Worm (Caenorhabditis elegans) whole organism, L3 larva: ENCODE results near the gene mxl-2.

Experiments used
- ama-1 ChIP-seq: fragments of 150-350 bp; optimal IDR thresholded peaks from 2 replicates; lab custom pipeline; 2018
- ceh-82 ChIP-seq: fragments of 150-350 bp; optimal IDR thresholded peaks from 2 replicates; lab custom pipeline; 2014; ENCODE audit warnings: missing biosample characterization, missing genetic modification characterization
- ceh-9 ChIP-seq: sonication (generic microtip); optimal IDR thresholded peaks from 2 replicates; lab custom pipeline; 2018; ENCODE audit warnings: missing biosample characterization, missing genetic modification characterization
- eor-1 ChIP-seq, 2 experiments: fragments of 150-350 bp; optimal IDR thresholded peaks; 2 replicates each; lab custom pipeline; 2014 to 2018; ENCODE audit warnings: missing biosample characterization in 2 of 2, missing genetic modification characterization in 2 of 2
- fkh-10 ChIP-seq: sonication (generic microtip); optimal IDR thresholded peaks from 2 replicates; lab custom pipeline; 2017; ENCODE audit warnings: missing biosample characterization, missing genetic modification reagents, missing genetic modification characterization
- mdl-1 ChIP-seq: fragments of 150-350 bp; optimal IDR thresholded peaks from 2 replicates; lab custom pipeline; 2014; ENCODE audit warnings: missing biosample characterization, missing genetic modification characterization
- nhr-237 ChIP-seq: fragments of 150-350 bp; optimal IDR thresholded peaks from 2 replicates; lab custom pipeline; 2014; ENCODE audit warnings: missing biosample characterization, missing genetic modification characterization
- pha-4 ChIP-seq: fragments of 150-350 bp; optimal IDR thresholded peaks from 2 replicates; lab custom pipeline; 2014; ENCODE audit warnings: missing biosample characterization, missing genetic modification reagents, missing genetic modification characterization
- skn-1 ChIP-seq: fragments of 150-350 bp; optimal IDR thresholded peaks from 2 replicates; lab custom pipeline; 2014; ENCODE audit warnings: missing biosample characterization, missing genetic modification characterization
- unc-39 ChIP-seq: sonication (generic microtip); optimal IDR thresholded peaks from 4 replicates; lab custom pipeline; 2017; ENCODE audit warnings: missing biosample characterization, missing genetic modification characterization

- TF ChIP-seq pha-4 (no peak), ceh-82 (tag; lab: Kevin White, UChicago) (no peak), ceh-9 (no peak), ama-1 (lab: Kevin White, UChicago) (no peak), mdl-1 (tag; lab: Kevin White, UChicago) (no peak), eor-1 (tag; optimal IDR thresholded peaks at IDR 0.05; lab: Kevin White, UChicago) (no peak), unc-39 (tag; lab: Kevin White, UChicago) (no peak), skn-1 (no peak), fkh-10 (GFP tag; lab: Kevin White, UChicago) (no peak), nhr-237 (tag; lab: Kevin White, UChicago) (no peak)
These were observed 28.8 kb downstream of the mxl-2 start for ce11 chrIII:159149-159548.
